Worm (Caenorhabditis elegans): ENCODE results near the gene H12C20.7.
A peak's percentile ranks its signal among the peaks of the same experiment; 100 is the strongest.

The H12C20.7 gene

ce11 chrV:11610481-11610880 is 37.7 kb upstream of the H12C20.7 start, which contains the start of gene sas-5 (continued):
- TF ChIP-seq dmd-6 (GFP tag; IDR thresholded peaks at IDR 0.05) (peak; percentile 54; the same call in 1 of the 2 replicates), mep-1 (tag; optimal IDR thresholded peaks at IDR 0.05) (peak; percentile 74), hlh-11 (tag; optimal IDR thresholded peaks at IDR 0.05) (peak; percentile 64), duxl-1 (tag; optimal IDR thresholded peaks at IDR 0.05; ENCODE audit: poor library complexity) (peak; percentile 88), nhr-10 (tag; optimal IDR thresholded peaks at IDR 0.05) (no peak), nhr-102 (tag; optimal IDR thresholded peaks at IDR 0.05) (peak; percentile 52), dve-1 (tag; optimal IDR thresholded peaks at IDR 0.05; ENCODE audit: insufficient read depth) (peak; percentile 58), aly-2 (tag; optimal IDR thresholded peaks at IDR 0.05) (no peak), pqm-1 (tag; optimal IDR thresholded peaks at IDR 0.05) (no peak), php-3 (GFP tag; IDR thresholded peaks at IDR 0.05) (0 out of 2 replicates have a peak, but pooled peaks have one; percentile 9), daf-16 (GFP tag; optimal IDR thresholded peaks at IDR 0.05) (peak in 1 of 2 experiments; percentile 43), daf-16 (tag; optimal IDR thresholded peaks at IDR 0.05) (peak; percentile 45), hmg-1.1 (GFP tag; IDR thresholded peaks at IDR 0.05) (peak; percentile 79), daf-8 (GFP tag; IDR thresholded peaks at IDR 0.05) (no peak), nhr-6 (tag; optimal IDR thresholded peaks at IDR 0.05) (peak; percentile 46), Y5F2A.4 (GFP tag; optimal IDR thresholded peaks at IDR 0.05) (no peak)

- TF ChIP-seq lin-29 (GFP tag; IDR thresholded peaks at IDR 0.05) (no peak), pha-4 (GFP tag; IDR thresholded peaks at IDR 0.05) (no peak), pha-4 (tag; optimal IDR thresholded peaks at IDR 0.05) (no peak), unc-39 (tag; optimal IDR thresholded peaks at IDR 0.05) (no peak), madf-5 (GFP tag; IDR thresholded peaks at IDR 0.05) (no peak), madf-9 (GFP tag; conservative IDR thresholded peaks at IDR 0.05) (no peak), nhr-6 (tag; optimal IDR thresholded peaks at IDR 0.05) (no peak), skn-1 (tag; optimal IDR thresholded peaks at IDR 0.05) (no peak), zip-11 (GFP tag; IDR thresholded peaks at IDR 0.05) (no peak), ztf-7 (tag; optimal IDR thresholded peaks at IDR 0.05) (no peak)
These were observed 37.3 kb upstream of the H12C20.7 start, which contains the start of gene piit-1 for ce11 chrV:11610049-11610448. Gene piit-1 (minus strand): TSS chrV:11610149.

- no peak for TF ChIP-seq T26A8.4 (GFP tag; IDR thresholded peaks at IDR 0.05)
- no peak for TF ChIP-seq zag-1 (tag; optimal IDR thresholded peaks at IDR 0.05)
- no peak for TF ChIP-seq hmg-1.1 (GFP tag; IDR thresholded peaks at IDR 0.05)
- no peak for TF ChIP-seq php-3 (GFP tag; IDR thresholded peaks at IDR 0.05)
- TF ChIP-seq mes-2 (tag; optimal IDR thresholded peaks at IDR 0.05; ENCODE audit: poor library complexity, severe bottlenecking) = no peak
- no peak for TF ChIP-seq Y5F2A.4 (GFP tag; optimal IDR thresholded peaks at IDR 0.05)
- no peak for TF ChIP-seq Y48G9A.11 (GFP tag; IDR thresholded peaks at IDR 0.05)
- no peak for TF ChIP-seq dmd-8 (GFP tag; IDR thresholded peaks at IDR 0.05)
- TF ChIP-seq lin-13 (GFP tag; optimal IDR thresholded peaks at IDR 0.05) = no peak
- no peak for TF ChIP-seq nhr-102 (tag; optimal IDR thresholded peaks at IDR 0.05)
- TF ChIP-seq spr-1 (tag; optimal IDR thresholded peaks at IDR 0.05) = no peak
- no peak for TF ChIP-seq daf-12 (tag; optimal IDR thresholded peaks at IDR 0.05)
- no peak for TF ChIP-seq ceh-32 (tag; optimal IDR thresholded peaks at IDR 0.05; ENCODE audit: poor library complexity)
- TF ChIP-seq mdt-29 (GFP tag; IDR thresholded peaks at IDR 0.05) = no peak
- TF ChIP-seq vab-7 (GFP tag; IDR thresholded peaks at IDR 0.05) = no peak
- TF ChIP-seq mxl-2 (GFP tag; conservative IDR thresholded peaks at IDR 0.05) = no peak
- TF ChIP-seq duxl-1 (tag; optimal IDR thresholded peaks at IDR 0.05; ENCODE audit: poor library complexity) = no peak
- no peak for TF ChIP-seq unc-62 (GFP tag; optimal IDR thresholded peaks at IDR 0.05 in 1 of 2)
- no peak for TF ChIP-seq unc-62 (tag; optimal IDR thresholded peaks at IDR 0.05)
These were observed 33.6 kb upstream of the H12C20.7 start, which contains the start of gene idpp-16 for ce11 chrV:11606424-11606823. Gene idpp-16 (minus strand): TSS chrV:11606524.

Measured in whole organism, L4 larva.